Fruit fly (Drosophila melanogaster) whole organism, embryonic: ENCODE measurements around the gene CG10959.

ENCODE experiments used
- Atf6 ChIP-seq: fragments of 200-800 bp; sonication (Bioruptor generic); IDR thresholded peaks from 2 replicates; pipeline ENCODE4 v1.3.6; 2022; ENCODE audit warnings: missing biosample characterization, missing genetic modification characterization
- CG11085 ChIP-seq: fragments of 200-800 bp; sonication (Bioruptor generic); IDR thresholded peaks from 2 replicates; pipeline ENCODE4 v1.3.6; 2022; ENCODE audit warnings: missing biosample characterization, missing genetic modification characterization
- CG12155 ChIP-seq: fragments of 200-800 bp; sonication (Bioruptor generic); optimal IDR thresholded peaks from 3 replicates; lab custom pipeline; 2016; ENCODE audit warnings: missing biosample characterization, missing genetic modification characterization
- CG12659 ChIP-seq: fragments of 200-800 bp; sonication (Bioruptor generic); optimal IDR thresholded peaks from 3 replicates; lab custom pipeline; 2017; ENCODE audit warnings: mild to moderate bottlenecking, missing biosample characterization, missing genetic modification reagents, missing genetic modification characterization
- CG13287 ChIP-seq: fragments of 200-800 bp; sonication (Bioruptor generic); IDR thresholded peaks from 2 replicates; pipeline ENCODE4 v1.3.6; 2022; ENCODE audit warnings: missing biosample characterization, missing genetic modification characterization; ENCODE audit not compliant: partially characterized antibody
- CG13296 ChIP-seq: fragments of 200-800 bp; sonication (Bioruptor generic); optimal IDR thresholded peaks from 3 replicates; lab custom pipeline; 2018; ENCODE audit warnings: missing biosample characterization, mild to moderate bottlenecking, missing genetic modification characterization
- CG13624 ChIP-seq: fragments of 200-800 bp; sonication (Bioruptor generic); optimal IDR thresholded peaks from 2 replicates; lab custom pipeline; 2016; ENCODE audit warnings: missing biosample characterization, missing genetic modification characterization
- CG13894 ChIP-seq: fragments of 200-800 bp; sonication (Bioruptor generic); optimal IDR thresholded peaks from 3 replicates; lab custom pipeline; 2018; ENCODE audit warnings: missing biosample characterization, mild to moderate bottlenecking, missing genetic modification characterization, moderate library complexity
- CG1647 ChIP-seq: fragments of 200-800 bp; sonication (Bioruptor generic); optimal IDR thresholded peaks from 3 replicates; lab custom pipeline; 2016; ENCODE audit warnings: missing biosample characterization, missing genetic modification characterization
- CG16815 ChIP-seq: fragments of 200-800 bp; sonication (Bioruptor generic); optimal IDR thresholded peaks from 3 replicates; lab custom pipeline; 2017; ENCODE audit warnings: missing biosample characterization, mild to moderate bottlenecking, missing genetic modification characterization
- CG18262 ChIP-seq: fragments of 200-800 bp; optimal IDR thresholded peaks from 3 replicates; lab custom pipeline; 2019; ENCODE audit warnings: missing biosample characterization, mild to moderate bottlenecking, missing genetic modification characterization, moderate library complexity
- CG18476 ChIP-seq: fragments of 200-800 bp; sonication (Bioruptor generic); optimal IDR thresholded peaks from 2 replicates; lab custom pipeline; 2016; ENCODE audit warnings: missing biosample characterization, mild to moderate bottlenecking, missing genetic modification characterization
- CG30403 ChIP-seq: fragments of 200-800 bp; sonication (Bioruptor generic); optimal IDR thresholded peaks from 3 replicates; lab custom pipeline; 2016; ENCODE audit warnings: missing biosample characterization, missing genetic modification characterization
- CG30431 ChIP-seq: fragments of 200-800 bp; sonication (Bioruptor generic); optimal IDR thresholded peaks from 2 replicates; lab custom pipeline; 2017; ENCODE audit warnings: missing biosample characterization, missing genetic modification characterization
- CG34376 ChIP-seq: fragments of 200-800 bp; sonication (Bioruptor generic); optimal IDR thresholded peaks from 2 replicates; lab custom pipeline; 2018; ENCODE audit warnings: missing biosample characterization, mild to moderate bottlenecking, missing genetic modification characterization
- CG4328 ChIP-seq: fragments of 200-800 bp; sonication (Bioruptor generic); optimal IDR thresholded peaks from 3 replicates; lab custom pipeline; 2017; ENCODE audit warnings: missing biosample characterization, missing genetic modification reagents, missing genetic modification characterization
- CG7963 ChIP-seq: fragments of 200-800 bp; sonication (Bioruptor generic); IDR thresholded peaks from 3 replicates; pipeline ENCODE4 v1.3.6; 2022; ENCODE audit warnings: missing biosample characterization, missing genetic modification characterization; ENCODE audit not compliant: partially characterized antibody
- CG9609 ChIP-seq: fragments of 200-800 bp; sonication (Bioruptor generic); optimal IDR thresholded peaks from 3 replicates; lab custom pipeline; 2016; ENCODE audit warnings: missing biosample characterization, missing genetic modification characterization
- Chrac-16 ChIP-seq: fragments of 200-800 bp; sonication (Bioruptor generic); optimal IDR thresholded peaks from 3 replicates; lab custom pipeline; 2016; ENCODE audit warnings: missing biosample characterization, missing genetic modification characterization
- D19B ChIP-seq: fragments of 200-800 bp; sonication (Bioruptor generic); optimal IDR thresholded peaks from 2 replicates; lab custom pipeline; 2017; ENCODE audit warnings: missing biosample characterization, mild to moderate bottlenecking, missing genetic modification characterization
- Ets65A ChIP-seq: fragments of 200-800 bp; sonication (Bioruptor generic); peaks from one replicate; lab custom pipeline; 2016; ENCODE audit warnings: missing biosample characterization, missing genetic modification characterization
- Gug ChIP-seq: fragments of 200-800 bp; sonication (Bioruptor generic); IDR thresholded peaks from 4 replicates; pipeline ENCODE4 v1.3.6; 2022; ENCODE audit warnings: missing biosample characterization, missing genetic modification characterization
- Scr ChIP-seq: fragments of 200-800 bp; sonication (Bioruptor generic); IDR thresholded peaks from 2 replicates; pipeline ENCODE4 v1.3.6; 2022; ENCODE audit warnings: missing biosample characterization, missing genetic modification characterization; ENCODE audit not compliant: partially characterized antibody
- Sox100B ChIP-seq: fragments of 200-800 bp; sonication (Bioruptor generic); optimal IDR thresholded peaks from 3 replicates; lab custom pipeline; 2018; ENCODE audit warnings: missing biosample characterization, mild to moderate bottlenecking, missing genetic modification characterization
- btn ChIP-seq: fragments of 200-800 bp; sonication (Bioruptor generic); optimal IDR thresholded peaks from 2 replicates; lab custom pipeline; 2016; ENCODE audit warnings: missing biosample characterization, missing genetic modification characterization
- cg ChIP-seq: fragments of 200-800 bp; sonication (Bioruptor generic); optimal IDR thresholded peaks from 3 replicates; lab custom pipeline; 2019; ENCODE audit warnings: missing biosample characterization, mild to moderate bottlenecking, missing genetic modification characterization, moderate library complexity
- chm ChIP-seq: fragments of 200-800 bp; sonication (Bioruptor generic); IDR thresholded peaks from 2 replicates; pipeline ENCODE4 v1.3.6; 2022; ENCODE audit warnings: missing biosample characterization, missing genetic modification characterization
- corto ChIP-seq: fragments of 200-800 bp; sonication (Bioruptor generic); optimal IDR thresholded peaks from 2 replicates; lab custom pipeline; 2016; ENCODE audit warnings: missing biosample characterization, mild to moderate bottlenecking, missing genetic modification characterization, moderate library complexity
- ems ChIP-seq: fragments of 200-800 bp; sonication (Bioruptor generic); optimal IDR thresholded peaks from 3 replicates; lab custom pipeline; 2016; ENCODE audit warnings: missing biosample characterization, missing genetic modification characterization
- fru ChIP-seq: fragments of >200 bp; optimal IDR thresholded peaks from 2 replicates; lab custom pipeline; 2017
- fu2 ChIP-seq: fragments of 200-800 bp; sonication (Bioruptor generic); optimal IDR thresholded peaks from 2 replicates; lab custom pipeline; 2016; ENCODE audit warnings: missing biosample characterization, missing genetic modification characterization
- gsb-n ChIP-seq: fragments of 200-800 bp; sonication (Bioruptor generic); optimal IDR thresholded peaks from 3 replicates; lab custom pipeline; 2018; ENCODE audit warnings: missing biosample characterization, mild to moderate bottlenecking, missing genetic modification characterization
- gt ChIP-seq: fragments of 200-800 bp; sonication (Bioruptor generic); IDR thresholded peaks from 2 replicates; pipeline ENCODE4 v1.3.6; 2022; ENCODE audit warnings: missing biosample characterization, missing genetic modification characterization
- h ChIP-seq: fragments of >200 bp; optimal IDR thresholded peaks from 2 replicates; lab custom pipeline; 2017
- hkb ChIP-seq, 2 experiments: fragments of 200-800 bp in 1 of 2; fragments of >200 bp in 1 of 2; sonication (Bioruptor generic) in 1 of 2; IDR thresholded peaks in 1 of 2; optimal IDR thresholded peaks in 1 of 2; 2 replicates each; pipeline versions ENCODE4 v1.3.6 to Lab custom; 2017 to 2022; ENCODE audit warnings: missing biosample characterization in 1 of 2, missing genetic modification characterization in 1 of 2
- kah ChIP-seq: fragments of 200-800 bp; sonication (Bioruptor generic); optimal IDR thresholded peaks from 2 replicates; lab custom pipeline; 2018; ENCODE audit warnings: missing biosample characterization, mild to moderate bottlenecking, missing genetic modification characterization
- peb ChIP-seq: fragments of 200-800 bp; sonication (Bioruptor generic); IDR thresholded peaks from 2 replicates; pipeline ENCODE4 v1.3.6; 2022; ENCODE audit warnings: missing biosample characterization, missing genetic modification characterization
- pho ChIP-seq: fragments of 200-800 bp; sonication (Bioruptor generic); optimal IDR thresholded peaks from 2 replicates; lab custom pipeline; 2016; ENCODE audit warnings: missing biosample characterization, missing genetic modification characterization
- psq ChIP-seq: fragments of 200-800 bp; sonication (Bioruptor generic); optimal IDR thresholded peaks from 2 replicates; lab custom pipeline; 2017; ENCODE audit warnings: missing biosample characterization, missing genetic modification characterization
- pum ChIP-seq: fragments of 200-800 bp; sonication (Bioruptor generic); optimal IDR thresholded peaks from 2 replicates; lab custom pipeline; 2016; ENCODE audit warnings: missing biosample characterization, missing genetic modification characterization
- sc ChIP-seq, 3 experiments: fragments of >200 bp in 2 of 3; fragments of 200-800 bp in 1 of 3; sonication (Bioruptor generic) in 1 of 3; optimal IDR thresholded peaks; 2 replicates in 2 of 3; 3 replicates in 1 of 3; lab custom pipeline; 2017; ENCODE audit warnings: mild to moderate bottlenecking in 1 of 3, missing biosample characterization in 1 of 3, missing genetic modification characterization in 1 of 3, missing genetic modification reagents in 1 of 3
- seq ChIP-seq: fragments of 200-800 bp; sonication (Bioruptor generic); IDR thresholded peaks from 2 replicates; pipeline ENCODE4 v1.3.6; 2022; ENCODE audit warnings: missing biosample characterization, missing genetic modification characterization
- slbo ChIP-seq: fragments of 200-800 bp; sonication (Bioruptor generic); IDR thresholded peaks from 2 replicates; pipeline ENCODE4 v1.3.6; 2022; ENCODE audit warnings: missing biosample characterization, missing genetic modification characterization
- slp2 ChIP-seq: fragments of 200-800 bp; sonication (Bioruptor generic); optimal IDR thresholded peaks from 2 replicates; lab custom pipeline; 2016; ENCODE audit warnings: missing biosample characterization, missing genetic modification characterization
- sqz ChIP-seq: fragments of 200-800 bp; sonication (Bioruptor generic); optimal IDR thresholded peaks from 3 replicates; lab custom pipeline; 2018; ENCODE audit warnings: missing biosample characterization, mild to moderate bottlenecking, missing genetic modification characterization
- stwl ChIP-seq: fragments of 200-800 bp; sonication (Bioruptor generic); optimal IDR thresholded peaks from 3 replicates; lab custom pipeline; 2018; ENCODE audit warnings: missing biosample characterization, mild to moderate bottlenecking, missing genetic modification characterization, moderate library complexity
- tgo ChIP-seq: fragments of 200-800 bp; sonication (Bioruptor generic); IDR thresholded peaks from 3 replicates; pipeline ENCODE4 v1.3.6; 2022; ENCODE audit warnings: missing biosample characterization, missing genetic modification characterization
- trem ChIP-seq: fragments of 200-800 bp; optimal IDR thresholded peaks from 3 replicates; lab custom pipeline; 2019; ENCODE audit warnings: missing biosample characterization, mild to moderate bottlenecking, missing genetic modification characterization, moderate library complexity
- zf30C ChIP-seq: fragments of 200-800 bp; sonication (Bioruptor generic); optimal IDR thresholded peaks from 3 replicates; lab custom pipeline; 2018; ENCODE audit warnings: missing biosample characterization, mild to moderate bottlenecking, missing genetic modification characterization

The CG10959 gene

DNA sequence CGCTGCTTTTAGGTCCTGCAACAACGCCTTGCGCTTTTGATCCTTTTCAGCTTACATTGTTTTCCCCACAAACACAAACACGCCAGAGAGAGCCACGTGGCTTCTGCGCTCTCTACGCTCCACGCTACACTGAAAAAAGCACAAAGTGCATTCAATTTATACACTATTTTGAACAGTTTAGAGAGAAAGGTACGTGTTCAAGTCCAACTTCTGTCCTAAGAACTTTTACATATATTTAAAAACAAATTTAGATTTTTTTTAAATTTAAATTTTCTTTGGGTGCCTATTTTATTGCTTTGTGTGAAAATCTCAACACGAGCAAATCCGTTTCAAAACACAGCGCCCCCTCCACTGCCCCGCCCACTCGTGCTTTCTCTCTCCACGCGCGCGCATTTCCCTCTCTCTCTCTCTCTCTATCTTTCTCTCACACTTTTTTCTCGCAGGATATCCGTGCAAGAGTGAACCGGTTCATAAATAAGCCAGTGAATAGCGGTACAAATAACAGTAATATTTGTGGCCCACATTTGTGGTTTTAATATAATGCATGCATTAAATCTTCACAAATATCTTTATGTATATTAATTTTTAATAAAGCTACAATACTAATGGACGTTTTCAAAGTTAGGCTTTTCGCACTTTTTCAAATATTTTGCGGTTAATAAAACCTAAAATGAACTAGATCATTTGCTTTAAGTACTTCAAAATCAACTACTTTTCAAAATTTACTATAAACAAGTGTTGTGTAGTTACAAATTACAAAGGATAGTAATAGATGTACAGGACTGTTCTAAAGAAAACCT is 48.4 kb upstream of the CG10959 start (continued):
- TF ChIP-seq CG18262 (peak; percentile 82), CG7963 (GFP tag; lab: Robert Waterston, UW) (no peak), gt (GFP tag; lab: Robert Waterston, UW) (peak; percentile 38; the same call in 1 of the 2 replicates), CG4328 (GFP tag; lab: Kevin White, UChicago) (peak; percentile 40), CG12659 (peak; percentile 87), CG9609 (GFP tag; lab: Kevin White, UChicago) (peak; percentile 13), CG18476 (GFP tag; lab: Kevin White, UChicago) (peak; percentile 69), peb (peak; percentile 68), CG1647 (GFP tag; lab: Kevin White, UChicago) (peak; percentile 57), slbo (GFP tag; lab: Robert Waterston, UW) (peak; percentile 88), psq (GFP tag; lab: Kevin White, UChicago) (peak; percentile 46), corto (GFP tag; lab: Kevin White, UChicago) (peak; percentile 35), ems (GFP tag; lab: Kevin White, UChicago) (peak; percentile 58), trem (tag; lab: Kevin White, UChicago) (peak; percentile 50), CG12155 (peak; percentile 68), sc (optimal IDR thresholded peaks at IDR 0.05; lab: Kevin White, UChicago) (no peak), sc (GFP tag; optimal IDR thresholded peaks at IDR 0.05; lab: Kevin White, UChicago) (peak; percentile 69), D19B (GFP tag; lab: Kevin White, UChicago) (peak; percentile 45), fru (lab: Kevin White, UChicago) (no peak), CG13624 (GFP tag; lab: Kevin White, UChicago) (peak; percentile 60), seq (GFP tag; lab: Robert Waterston, UW) (peak; percentile 86), CG34376 (GFP tag; lab: Kevin White, UChicago) (peak; percentile 67), CG13287 (GFP tag; lab: Robert Waterston, UW) (no peak), Atf6 (GFP tag; lab: Robert Waterston, UW) (peak; percentile 93), CG13296 (GFP tag; lab: Kevin White, UChicago) (peak; percentile 84), gsb-n (peak; percentile 69), stwl (tag; lab: Kevin White, UChicago) (no peak), h (lab: Kevin White, UChicago) (no peak), sqz (GFP tag; lab: Kevin White, UChicago) (peak; percentile 55), kah (GFP tag; lab: Kevin White, UChicago) (peak; percentile 42), fu2 (GFP tag; lab: Kevin White, UChicago) (no peak), CG13894 (peak; percentile 80), pum (GFP tag; lab: Kevin White, UChicago) (peak; percentile 30), tgo (GFP tag; lab: Robert Waterston, UW) (peak; percentile 86), Chrac-16 (peak; percentile 69), hkb (optimal IDR thresholded peaks at IDR 0.05; lab: Kevin White, UChicago) (no peak), hkb (GFP tag; IDR thresholded peaks at IDR 0.05; lab: Robert Waterston, UW) (peak; percentile 94), cg (GFP tag; lab: Kevin White, UChicago) (no peak), CG16815 (peak; percentile 61), CG30403 (peak; percentile 81), CG30431 (GFP tag; lab: Kevin White, UChicago) (peak; percentile 66), Ets65A (GFP tag; lab: Kevin White, UChicago) (peak; percentile 92), Gug (GFP tag; lab: Robert Waterston, UW) (peak; percentile 67; the same call in 2 of the 4 replicates), btn (GFP tag; lab: Kevin White, UChicago) (no peak), slp2 (peak; percentile 26), zf30C (GFP tag; lab: Kevin White, UChicago) (peak; percentile 70), Scr (GFP tag; lab: Robert Waterston, UW) (no peak), Sox100B (GFP tag; lab: Kevin White, UChicago) (peak; percentile 77), CG11085 (peak; percentile 34; the same call in 1 of the 2 replicates), pho (GFP tag; lab: Kevin White, UChicago) (peak; percentile 28), chm (peak; percentile 87)
